Fruit fly (Drosophila melanogaster) whole organism, prepupa: ENCODE data around the gene CG7017.

Source experiments
- Blimp-1 ChIP-seq: fragments of 200-800 bp; sonication (Bioruptor generic); optimal IDR thresholded peaks from 3 replicates; lab custom pipeline; 2017; ENCODE audit warnings: missing biosample characterization, missing genetic modification characterization, mild to moderate bottlenecking, moderate library complexity, missing genetic modification reagents
- CG10669 ChIP-seq: fragments of 200-800 bp; sonication (Bioruptor generic); optimal IDR thresholded peaks from 3 replicates; lab custom pipeline; 2018; ENCODE audit warnings: missing biosample characterization, mild to moderate bottlenecking, missing genetic modification characterization, moderate library complexity
- CG11294 ChIP-seq: fragments of 200-800 bp; sonication (Bioruptor generic); IDR thresholded peaks from 2 replicates; pipeline ENCODE4 v1.3.6; 2022; ENCODE audit warnings: missing biosample characterization, missing genetic modification characterization
- CG11762 ChIP-seq: fragments of 200-800 bp; sonication (Bioruptor generic); optimal IDR thresholded peaks from 3 replicates; lab custom pipeline; 2016; ENCODE audit warnings: missing biosample characterization, missing genetic modification characterization; ENCODE audit not compliant: insufficient read depth
- CG11902 ChIP-seq: fragments of 200-800 bp; sonication (Bioruptor generic); optimal IDR thresholded peaks from 3 replicates; lab custom pipeline; 2016; ENCODE audit warnings: missing biosample characterization, missing genetic modification characterization
- CG15336 ChIP-seq: fragments of 200-800 bp; sonication (Bioruptor generic); IDR thresholded peaks from 2 replicates; pipeline ENCODE4 v1.3.6; 2022; ENCODE audit warnings: missing biosample characterization, missing genetic modification characterization
- CG16779 ChIP-seq: fragments of 200-800 bp; sonication (Bioruptor generic); optimal IDR thresholded peaks from 3 replicates; lab custom pipeline; 2017; ENCODE audit warnings: missing biosample characterization, mild to moderate bottlenecking, missing genetic modification characterization
- CG3032 ChIP-seq: fragments of 200-800 bp; optimal IDR thresholded peaks from 2 replicates; lab custom pipeline; 2019; ENCODE audit warnings: missing biosample characterization, mild to moderate bottlenecking, missing genetic modification characterization, moderate library complexity
- CG31627 ChIP-seq: fragments of 200-800 bp; sonication (Bioruptor generic); optimal IDR thresholded peaks from 3 replicates; lab custom pipeline; 2016; ENCODE audit warnings: missing biosample characterization, missing genetic modification characterization
- CG32006 ChIP-seq: fragments of 200-800 bp; sonication (Bioruptor generic); optimal IDR thresholded peaks from 3 replicates; lab custom pipeline; 2017; ENCODE audit warnings: missing biosample characterization, mild to moderate bottlenecking, missing genetic modification characterization
- CG34406 ChIP-seq: fragments of 200-800 bp; sonication (Bioruptor generic); optimal IDR thresholded peaks from 3 replicates; lab custom pipeline; 2016; ENCODE audit warnings: missing biosample characterization, missing genetic modification characterization
- CG3919 ChIP-seq: fragments of 200-800 bp; sonication (Bioruptor generic); optimal IDR thresholded peaks from 3 replicates; lab custom pipeline; 2016; ENCODE audit warnings: missing biosample characterization, missing genetic modification characterization
- CG4318 ChIP-seq: fragments of 200-800 bp; sonication (Bioruptor generic); optimal IDR thresholded peaks from 3 replicates; lab custom pipeline; 2017; ENCODE audit warnings: missing biosample characterization, mild to moderate bottlenecking, missing genetic modification characterization
- CG6163 ChIP-seq: fragments of 200-800 bp; sonication (Bioruptor generic); IDR thresholded peaks from 3 replicates; pipeline ENCODE4 v1.3.6; 2022; ENCODE audit warnings: missing biosample characterization, missing genetic modification characterization
- CG6276 ChIP-seq: fragments of 200-800 bp; sonication (Bioruptor generic); optimal IDR thresholded peaks from 2 replicates; lab custom pipeline; 2017; ENCODE audit warnings: missing biosample characterization, mild to moderate bottlenecking, missing genetic modification characterization
- CG6854 ChIP-seq: fragments of 200-800 bp; sonication (Bioruptor generic); optimal IDR thresholded peaks from 2 replicates; lab custom pipeline; 2017; ENCODE audit warnings: missing biosample characterization, mild to moderate bottlenecking, missing genetic modification characterization
- CG7368 ChIP-seq: fragments of 200-800 bp; sonication (Bioruptor generic); optimal IDR thresholded peaks from 3 replicates; lab custom pipeline; 2016; ENCODE audit warnings: missing biosample characterization, missing genetic modification characterization
- CG8119 ChIP-seq: fragments of 200-800 bp; sonication (Bioruptor generic); IDR thresholded peaks from 3 replicates; pipeline ENCODE4 v1.3.6; 2022; ENCODE audit warnings: missing biosample characterization, missing genetic modification characterization
- CG8319 ChIP-seq: fragments of 200-800 bp; sonication (Bioruptor generic); optimal IDR thresholded peaks from 3 replicates; lab custom pipeline; 2016; ENCODE audit warnings: missing biosample characterization, missing genetic modification characterization
- CG8632 ChIP-seq: fragments of 200-800 bp; sonication (Bioruptor generic); optimal IDR thresholded peaks from 3 replicates; lab custom pipeline; 2016; ENCODE audit warnings: missing biosample characterization, missing genetic modification characterization
- CG9139 ChIP-seq: fragments of 200-800 bp; sonication (Bioruptor generic); optimal IDR thresholded peaks from 3 replicates; lab custom pipeline; 2017; ENCODE audit warnings: missing biosample characterization, mild to moderate bottlenecking, missing genetic modification characterization
- Eip75B ChIP-seq: fragments of 200-800 bp; sonication (Bioruptor generic); optimal IDR thresholded peaks from 3 replicates; lab custom pipeline; 2016; ENCODE audit warnings: missing biosample characterization, missing genetic modification characterization
- Eip78C ChIP-seq: fragments of 200-800 bp; sonication (Bioruptor generic); peaks from one replicate; lab custom pipeline; 2016; ENCODE audit warnings: missing biosample characterization, missing genetic modification characterization
- Eip93F ChIP-seq: fragments of 200-800 bp; sonication (Bioruptor generic); optimal IDR thresholded peaks from 2 replicates; lab custom pipeline; 2016; ENCODE audit warnings: missing biosample characterization, mild to moderate bottlenecking, missing genetic modification characterization
- Ets21C ChIP-seq: fragments of 200-800 bp; sonication (Bioruptor generic); optimal IDR thresholded peaks from 3 replicates; lab custom pipeline; 2016; ENCODE audit warnings: missing biosample characterization, missing genetic modification characterization
- Ets96B ChIP-seq: fragments of 200-800 bp; optimal IDR thresholded peaks from 2 replicates; lab custom pipeline; 2019; ENCODE audit warnings: missing biosample characterization, mild to moderate bottlenecking, missing genetic modification characterization, moderate library complexity
- Hr38 ChIP-seq: sonication (Bioruptor generic); optimal IDR thresholded peaks from 2 replicates; lab custom pipeline; 2016; ENCODE audit warnings: missing biosample characterization, missing genetic modification characterization
- Hr39 ChIP-seq: fragments of 200-800 bp; sonication (Bioruptor generic); optimal IDR thresholded peaks from 2 replicates; lab custom pipeline; 2016; ENCODE audit warnings: missing biosample characterization, missing genetic modification characterization
- Hr4 ChIP-seq: fragments of 200-800 bp; sonication (Bioruptor generic); optimal IDR thresholded peaks from 3 replicates; lab custom pipeline; 2016; ENCODE audit warnings: missing biosample characterization, missing genetic modification characterization
- Lpt ChIP-seq: fragments of 200-800 bp; sonication (Bioruptor generic); optimal IDR thresholded peaks from 3 replicates; lab custom pipeline; 2016; ENCODE audit warnings: missing biosample characterization, missing genetic modification characterization
- OdsH ChIP-seq: fragments of 200-800 bp; sonication (Bioruptor generic); optimal IDR thresholded peaks from 3 replicates; lab custom pipeline; 2016; ENCODE audit warnings: missing biosample characterization, missing genetic modification characterization
- Smox ChIP-seq: fragments of 200-800 bp; sonication (Bioruptor generic); optimal IDR thresholded peaks from 3 replicates; lab custom pipeline; 2016; ENCODE audit warnings: missing biosample characterization, missing genetic modification characterization
- Sox102F ChIP-seq: fragments of 200-800 bp; sonication (Bioruptor generic); optimal IDR thresholded peaks from 2 replicates; lab custom pipeline; 2016; ENCODE audit warnings: missing biosample characterization, mild to moderate bottlenecking, missing genetic modification characterization
- Sox14 ChIP-seq: fragments of 200-800 bp; sonication (Bioruptor generic); optimal IDR thresholded peaks from 3 replicates; lab custom pipeline; 2016; ENCODE audit warnings: missing biosample characterization, missing genetic modification characterization
- Sox15 ChIP-seq: fragments of 200-800 bp; sonication (Bioruptor generic); optimal IDR thresholded peaks from 3 replicates; lab custom pipeline; 2016; ENCODE audit warnings: missing biosample characterization, missing genetic modification characterization
- achi ChIP-seq: fragments of 200-800 bp; sonication (Bioruptor generic); optimal IDR thresholded peaks from 3 replicates; lab custom pipeline; 2016; ENCODE audit warnings: missing biosample characterization, missing genetic modification characterization
- acj6 ChIP-seq: fragments of 200-800 bp; sonication (Bioruptor generic); optimal IDR thresholded peaks from 3 replicates; lab custom pipeline; 2016; ENCODE audit warnings: missing biosample characterization, missing genetic modification characterization
- cyc ChIP-seq: fragments of 200-800 bp; sonication (Bioruptor generic); optimal IDR thresholded peaks from 3 replicates; lab custom pipeline; 2016; ENCODE audit warnings: missing biosample characterization, missing genetic modification characterization
- dac ChIP-seq: fragments of 200-800 bp; sonication (Bioruptor generic); optimal IDR thresholded peaks from 2 replicates; lab custom pipeline; 2017; ENCODE audit warnings: missing biosample characterization, mild to moderate bottlenecking, missing genetic modification characterization
- eg ChIP-seq: fragments of 200-800 bp; sonication (Bioruptor generic); IDR thresholded peaks from 3 replicates; pipeline ENCODE4 v1.3.6; 2022; ENCODE audit warnings: missing biosample characterization, missing genetic modification characterization
- esn ChIP-seq: fragments of 200-800 bp; sonication (Bioruptor generic); optimal IDR thresholded peaks from 2 replicates; lab custom pipeline; 2016; ENCODE audit warnings: missing biosample characterization, mild to moderate bottlenecking, missing genetic modification characterization, moderate library complexity
- fd85E ChIP-seq: fragments of 200-800 bp; sonication (Bioruptor generic); optimal IDR thresholded peaks from 3 replicates; lab custom pipeline; 2016; ENCODE audit warnings: missing biosample characterization, missing genetic modification characterization
- fkh ChIP-seq: fragments of 200-800 bp; sonication (Bioruptor generic); optimal IDR thresholded peaks from 3 replicates; lab custom pipeline; 2017; ENCODE audit warnings: missing biosample characterization, mild to moderate bottlenecking, missing genetic modification characterization, moderate library complexity
- net ChIP-seq: fragments of 200-800 bp; sonication (Bioruptor generic); optimal IDR thresholded peaks from 3 replicates; lab custom pipeline; 2016; ENCODE audit warnings: missing biosample characterization, missing genetic modification characterization
- pdm3 ChIP-seq: fragments of 200-800 bp; sonication (Bioruptor generic); optimal IDR thresholded peaks from 3 replicates; lab custom pipeline; 2016; ENCODE audit warnings: missing biosample characterization, missing genetic modification characterization
- salr ChIP-seq, 2 experiments: fragments of 200-800 bp; sonication (Bioruptor generic); optimal IDR thresholded peaks; 3 replicates each; lab custom pipeline; 2016 to 2018; ENCODE audit warnings: missing biosample characterization in 2 of 2, missing genetic modification characterization in 2 of 2, mild to moderate bottlenecking in 1 of 2
- topi ChIP-seq: fragments of 200-800 bp; sonication (Bioruptor generic); optimal IDR thresholded peaks from 3 replicates; lab custom pipeline; 2016; ENCODE audit warnings: missing biosample characterization, missing genetic modification characterization
- vri ChIP-seq: fragments of 200-800 bp; sonication (Bioruptor generic); optimal IDR thresholded peaks from 3 replicates; lab custom pipeline; 2016; ENCODE audit warnings: missing biosample characterization, mild to moderate bottlenecking, missing genetic modification characterization

Gene CG7017

dm6 chr3L:20195875-20196274 is 16.0 kb downstream of the CG7017 start (continued):
- no peak for TF ChIP-seq fkh
- peak; percentile 87 for TF ChIP-seq CG10669
- TF ChIP-seq cyc (GFP tag; lab: Kevin White, UChicago): peak; percentile 11
- TF ChIP-seq acj6 (GFP tag; lab: Kevin White, UChicago): peak; percentile 82
- peak; percentile 88 for TF ChIP-seq Ets96B (tag; lab: Kevin White, UChicago)
- TF ChIP-seq eg: peak; percentile 91
- no peak for TF ChIP-seq Hr38 (GFP tag; lab: Kevin White, UChicago)
- TF ChIP-seq CG6276 (GFP tag; lab: Kevin White, UChicago): peak; percentile 83
- TF ChIP-seq CG3032 (tag; lab: Kevin White, UChicago): peak; percentile 85
- peak; percentile 83 for TF ChIP-seq Sox14 (GFP tag; lab: Kevin White, UChicago)
- TF ChIP-seq net (GFP tag; lab: Kevin White, UChicago): peak; percentile 81
- no peak for TF ChIP-seq vri
- peak; percentile 54 for TF ChIP-seq CG11902 (GFP tag; lab: Kevin White, UChicago)
- TF ChIP-seq fd85E (GFP tag; lab: Kevin White, UChicago): no peak
- peak; percentile 8 for TF ChIP-seq Sox102F
- TF ChIP-seq CG6854 (GFP tag; lab: Kevin White, UChicago): no peak
- peak; percentile 93 for TF ChIP-seq CG32006
- peak; percentile 62 for TF ChIP-seq CG9139 (GFP tag; lab: Kevin White, UChicago)
- TF ChIP-seq CG7368 (GFP tag; lab: Kevin White, UChicago): peak; percentile 75
- TF ChIP-seq Eip78C (GFP tag; lab: Kevin White, UChicago): peak; percentile 96
- TF ChIP-seq, all 60 proteins: peak for 46

- TF ChIP-seq fd85E (GFP tag; lab: Kevin White, UChicago): no peak
- peak; percentile 29 for TF ChIP-seq CG8632
- TF ChIP-seq Smox (GFP tag; lab: Kevin White, UChicago): peak; percentile 71
- peak; percentile 36 for TF ChIP-seq CG6276 (GFP tag; lab: Kevin White, UChicago)
- TF ChIP-seq CG6163 (GFP tag; lab: Robert Waterston, UW): peak; percentile 67
- peak; percentile 54 for TF ChIP-seq Ets21C (GFP tag; lab: Kevin White, UChicago)
- peak; percentile 72 for TF ChIP-seq topi (GFP tag; lab: Kevin White, UChicago)
- TF ChIP-seq dac (GFP tag; lab: Kevin White, UChicago): no peak
- TF ChIP-seq acj6 (GFP tag; lab: Kevin White, UChicago): peak; percentile 72
- peak; percentile 66 for TF ChIP-seq CG3919 (GFP tag; lab: Kevin White, UChicago)
- TF ChIP-seq Eip75B: peak; percentile 51
- TF ChIP-seq CG3032 (tag; lab: Kevin White, UChicago): peak; percentile 62
- TF ChIP-seq CG6854 (GFP tag; lab: Kevin White, UChicago): peak; percentile 28
- TF ChIP-seq CG9139 (GFP tag; lab: Kevin White, UChicago): peak; percentile 16
- no peak for TF ChIP-seq Hr38 (GFP tag; lab: Kevin White, UChicago)
- peak; percentile 15 for TF ChIP-seq Lpt
- peak; percentile 20 for TF ChIP-seq CG8319
- TF ChIP-seq CG11762 (GFP tag; lab: Kevin White, UChicago): peak; percentile 20
- TF ChIP-seq Hr39: peak; percentile 80
- peak; percentile 59 for TF ChIP-seq CG15336 (GFP tag; lab: Robert Waterston, UW)
- TF ChIP-seq OdsH (GFP tag; lab: Kevin White, UChicago): peak; percentile 57
- peak; percentile 66 for TF ChIP-seq pdm3 (GFP tag; lab: Kevin White, UChicago)
- peak; percentile 76 for TF ChIP-seq esn (GFP tag; lab: Kevin White, UChicago)
- peak; percentile 57 for TF ChIP-seq CG8119 (GFP tag; lab: Robert Waterston, UW)
- peak; percentile 49 for TF ChIP-seq CG7368 (GFP tag; lab: Kevin White, UChicago)
- peak; percentile 82 for TF ChIP-seq CG31627 (GFP tag; lab: Kevin White, UChicago)
- no peak for TF ChIP-seq CG16779 (tag; lab: Kevin White, UChicago)
- peak; percentile 64 for TF ChIP-seq achi (GFP tag; lab: Kevin White, UChicago)
- peak; percentile 72 for TF ChIP-seq Sox102F
- TF ChIP-seq CG34406 (GFP tag; lab: Kevin White, UChicago): peak; percentile 44
- peak; percentile 16 to 18 for TF ChIP-seq salr (GFP tag; optimal IDR thresholded peaks at IDR 0.05; lab: Kevin White, UChicago)
- peak; percentile 55 for TF ChIP-seq CG32006
- peak; percentile 87 for TF ChIP-seq Eip78C (GFP tag; lab: Kevin White, UChicago)
- peak; percentile 46 for TF ChIP-seq Hr4 (GFP tag; lab: Kevin White, UChicago)
- no peak for TF ChIP-seq Eip93F
- TF ChIP-seq CG11294 (GFP tag; lab: Robert Waterston, UW): 0 out of 2 replicates have a peak, but pooled peaks have one; percentile 12
- TF ChIP-seq CG4318 (GFP tag; lab: Kevin White, UChicago): no peak
- TF ChIP-seq eg: peak; percentile 75
- TF ChIP-seq Sox15 (GFP tag; lab: Kevin White, UChicago): peak; percentile 25
- peak; percentile 19 for TF ChIP-seq Blimp-1 (GFP tag; lab: Kevin White, UChicago)
- TF ChIP-seq cyc (GFP tag; lab: Kevin White, UChicago): peak; percentile 76
- peak; percentile 57 for TF ChIP-seq net (GFP tag; lab: Kevin White, UChicago)
These were observed 17.2 kb downstream of the CG7017 start for dm6 chr3L:20194731-20195130.
